Worm (Caenorhabditis elegans) whole organism, young adult: ENCODE results near the gene F48E3.9.
A peak's percentile ranks its signal among the peaks of the same experiment; 100 is the strongest.

ENCODE experiments used
- B0035.1 ChIP-seq: sonication (generic microtip); optimal IDR thresholded peaks from 2 replicates; lab custom pipeline; 2016; ENCODE audit warnings: missing genetic modification characterization, mild to moderate bottlenecking, missing compliant biosample characterization, missing genotype, missing genetic modification reagents
- C17E4.6 ChIP-seq: fragments of 200-800 bp; sonication (Bioruptor generic); IDR thresholded peaks from 2 replicates; pipeline ENCODE4 v1.3.6; 2022; ENCODE audit warnings: missing genetic modification reagents, missing genetic modification characterization, missing compliant biosample characterization
- F10E7.11 ChIP-seq: sonication (generic microtip); optimal IDR thresholded peaks from 2 replicates; lab custom pipeline; 2017; ENCODE audit warnings: mild to moderate bottlenecking, missing genetic modification characterization, moderate library complexity, missing compliant biosample characterization
- K11D2.4 ChIP-seq: fragments of 200-800 bp; sonication (Bioruptor generic); IDR thresholded peaks from 2 replicates; pipeline ENCODE4 v1.3.6; 2022; ENCODE audit warnings: missing genetic modification reagents, missing genetic modification characterization, missing compliant biosample characterization
- K12H6.12 ChIP-seq: fragments of 200-800 bp; sonication (Bioruptor generic); optimal IDR thresholded peaks from 2 replicates; lab custom pipeline; 2018; ENCODE audit warnings: mild to moderate bottlenecking, missing genetic modification characterization, missing compliant biosample characterization
- Y56A3A.18 ChIP-seq: fragments of 200-800 bp; sonication (Bioruptor generic); IDR thresholded peaks from 2 replicates; pipeline ENCODE4 v1.3.6; 2022; ENCODE audit warnings: missing genetic modification reagents, missing genetic modification characterization, missing compliant biosample characterization
- Y95B8A.8 ChIP-seq: fragments of 200-800 bp; sonication (Bioruptor generic); IDR thresholded peaks from 2 replicates; pipeline ENCODE4 v1.3.6; 2022; ENCODE audit warnings: missing genetic modification reagents, missing genetic modification characterization, missing compliant biosample characterization
- akir-1 ChIP-seq: fragments of 200-800 bp; sonication (Bioruptor generic); optimal IDR thresholded peaks from 2 replicates; lab custom pipeline; 2018; ENCODE audit warnings: mild to moderate bottlenecking, missing genetic modification characterization, moderate library complexity, missing compliant biosample characterization
- atf-7 ChIP-seq: sonication (generic microtip); optimal IDR thresholded peaks from 2 replicates; lab custom pipeline; 2017; ENCODE audit warnings: mild to moderate bottlenecking, missing genetic modification characterization, missing compliant biosample characterization
- chd-7 ChIP-seq: sonication (generic microtip); optimal IDR thresholded peaks from 2 replicates; lab custom pipeline; 2016; ENCODE audit warnings: mild to moderate bottlenecking, missing genetic modification characterization, moderate library complexity, missing compliant biosample characterization
- ets-4 ChIP-seq: fragments of 200-800 bp; sonication (Bioruptor generic); optimal IDR thresholded peaks from 2 replicates; lab custom pipeline; 2018; ENCODE audit warnings: mild to moderate bottlenecking, missing genetic modification characterization, missing compliant biosample characterization
- hmg-1.2 ChIP-seq: fragments of 200-800 bp; sonication (Bioruptor generic); IDR thresholded peaks from 2 replicates; pipeline ENCODE4 v1.3.6; 2022; ENCODE audit warnings: missing genetic modification reagents, missing genetic modification characterization, missing compliant biosample characterization
- hsf-1 ChIP-seq: fragments of 200-800 bp; sonication (Bioruptor generic); IDR thresholded peaks from 2 replicates; pipeline ENCODE4 v1.3.6; 2022; ENCODE audit warnings: missing genetic modification reagents, missing genetic modification characterization, missing compliant biosample characterization
- lag-1 ChIP-seq: fragments of 200-800 bp; sonication (Bioruptor generic); IDR thresholded peaks from 2 replicates; pipeline ENCODE4 v1.3.6; 2022; ENCODE audit warnings: missing genetic modification reagents, missing genetic modification characterization, missing compliant biosample characterization
- let-526 ChIP-seq: fragments of 200-800 bp; sonication (Bioruptor generic); IDR thresholded peaks from 2 replicates; pipeline ENCODE4 v1.3.6; 2022; ENCODE audit warnings: missing genetic modification reagents, missing genetic modification characterization, missing compliant biosample characterization
- lin-35 ChIP-seq, 3 experiments: fragments of 150-350 bp in 2 of 3; sonication (generic microtip) in 1 of 3; optimal IDR thresholded peaks; 2 replicates each; lab custom pipeline; 2014 to 2018; ENCODE audit warnings: missing biosample characterization in 3 of 3, missing genetic modification characterization in 3 of 3, missing genetic modification reagents in 3 of 3
- lin-40 ChIP-seq: sonication (generic microtip); optimal IDR thresholded peaks from 2 replicates; lab custom pipeline; 2016; ENCODE audit warnings: missing genetic modification characterization, mild to moderate bottlenecking, missing compliant biosample characterization, missing genotype, missing genetic modification reagents
- lsl-1 ChIP-seq: fragments of 200-800 bp; sonication (Bioruptor generic); optimal IDR thresholded peaks from 2 replicates; lab custom pipeline; 2018; ENCODE audit warnings: mild to moderate bottlenecking, missing genetic modification characterization, moderate library complexity, missing compliant biosample characterization
- madf-3 ChIP-seq: fragments of 200-800 bp; sonication (Bioruptor generic); IDR thresholded peaks from 2 replicates; pipeline ENCODE4 v1.3.6; 2022; ENCODE audit warnings: missing genetic modification reagents, missing genetic modification characterization, missing compliant biosample characterization
- mel-28 ChIP-seq: sonication (generic microtip); optimal IDR thresholded peaks from 2 replicates; lab custom pipeline; 2016; ENCODE audit warnings: borderline replicate concordance, mild to moderate bottlenecking, missing genetic modification characterization, missing compliant biosample characterization
- mes-4 ChIP-seq: sonication (generic microtip); optimal IDR thresholded peaks from 2 replicates; lab custom pipeline; 2016; ENCODE audit warnings: missing genotype, missing genetic modification characterization, missing compliant biosample characterization
- nhr-90 ChIP-seq: sonication (generic microtip); optimal IDR thresholded peaks from 2 replicates; lab custom pipeline; 2016; ENCODE audit warnings: missing genotype, mild to moderate bottlenecking, missing genetic modification characterization, missing compliant biosample characterization
- pha-4 ChIP-seq: fragments of 150-350 bp; sonication (generic microtip); optimal IDR thresholded peaks from 2 replicates; lab custom pipeline; 2014; ENCODE audit warnings: missing biosample characterization, missing genetic modification reagents, missing genetic modification characterization
- rcor-1 ChIP-seq: fragments of 200-800 bp; sonication (Bioruptor generic); IDR thresholded peaks from 2 replicates; pipeline ENCODE4 v1.3.6; 2022; ENCODE audit warnings: missing genetic modification reagents, missing genetic modification characterization, missing compliant biosample characterization
- sdz-38 ChIP-seq: sonication (generic microtip); optimal IDR thresholded peaks from 2 replicates; lab custom pipeline; 2016; ENCODE audit warnings: missing genotype, missing genetic modification characterization, missing compliant biosample characterization
- snpc-1.1 ChIP-seq: sonication (generic microtip); optimal IDR thresholded peaks from 2 replicates; lab custom pipeline; 2017; ENCODE audit warnings: missing genetic modification characterization, mild to moderate bottlenecking, missing compliant biosample characterization, antibody characterized with exemption, moderate library complexity, missing genotype, missing genetic modification reagents; ENCODE audit not compliant: insufficient read depth
- snpc-1.3 ChIP-seq: sonication (generic microtip); optimal IDR thresholded peaks from 2 replicates; lab custom pipeline; 2017; ENCODE audit warnings: missing genetic modification characterization, mild to moderate bottlenecking, missing compliant biosample characterization, antibody characterized with exemption, moderate library complexity, missing genotype, missing genetic modification reagents; ENCODE audit not compliant: insufficient read depth
- snpc-3.4 ChIP-seq: sonication (generic microtip); optimal IDR thresholded peaks from 2 replicates; lab custom pipeline; 2017; ENCODE audit warnings: missing genetic modification characterization, mild to moderate bottlenecking, missing compliant biosample characterization, antibody characterized with exemption, moderate library complexity, missing genotype, missing genetic modification reagents
- snpc-4 ChIP-seq, 5 experiments: fragments of 150-350 bp in 1 of 5; sonication (generic microtip) in 4 of 5; optimal IDR thresholded peaks; 2 replicates each; lab custom pipeline; 2014 to 2018; ENCODE audit warnings: missing genetic modification characterization in 5 of 5, missing biosample characterization in 3 of 5, antibody characterized with exemption in 2 of 5, mild to moderate bottlenecking in 2 of 5, missing compliant biosample characterization in 2 of 5, missing genotype in 2 of 5, moderate library complexity in 2 of 5, missing genetic modification reagents in 1 of 5
- somi-1 ChIP-seq: fragments of 200-800 bp; sonication (Bioruptor generic); optimal IDR thresholded peaks from 2 replicates; lab custom pipeline; 2018; ENCODE audit warnings: mild to moderate bottlenecking, missing genetic modification characterization, missing compliant biosample characterization
- sptf-2 ChIP-seq: fragments of 200-800 bp; sonication (Bioruptor generic); optimal IDR thresholded peaks from 2 replicates; lab custom pipeline; 2018; ENCODE audit warnings: mild to moderate bottlenecking, missing genetic modification characterization, missing compliant biosample characterization
- tbp1 ChIP-seq: fragments of 200-800 bp; sonication (Bioruptor generic); optimal IDR thresholded peaks from 2 replicates; lab custom pipeline; 2018; ENCODE audit warnings: mild to moderate bottlenecking, missing genetic modification characterization, missing compliant biosample characterization
- unc-62 ChIP-seq: fragments of 150-350 bp; optimal IDR thresholded peaks from 2 replicates; lab custom pipeline; 2014; ENCODE audit warnings: missing biosample characterization, missing genetic modification reagents, missing genetic modification characterization
- zfh-2 ChIP-seq: fragments of 200-800 bp; sonication (Bioruptor generic); conservative IDR thresholded peaks from 2 replicates; pipeline ENCODE4 v1.3.6; 2022; ENCODE audit warnings: missing genetic modification reagents, missing genetic modification characterization, missing compliant biosample characterization
- zim-3 ChIP-seq: sonication (generic microtip); optimal IDR thresholded peaks from 2 replicates; lab custom pipeline; 2017; ENCODE audit warnings: mild to moderate bottlenecking, missing genetic modification characterization, moderate library complexity, missing compliant biosample characterization
- ztf-22 ChIP-seq: fragments of 200-800 bp; sonication (Bioruptor generic); optimal IDR thresholded peaks from 2 replicates; lab custom pipeline; 2018; ENCODE audit warnings: mild to moderate bottlenecking, missing genetic modification characterization, moderate library complexity, missing compliant biosample characterization
- ztf-25 ChIP-seq: fragments of 200-800 bp; sonication (Bioruptor generic); IDR thresholded peaks from 2 replicates; pipeline ENCODE4 v1.3.6; 2022; ENCODE audit warnings: missing genetic modification reagents, missing genetic modification characterization, missing compliant biosample characterization

F48E3.9 gene

ce11 chrX:7500970-7501369, 20.1 kb downstream of the F48E3.9 start, which contains the start of gene uggt-1 (continued):
- peak; percentile 22 for TF ChIP-seq B0035.1
- TF ChIP-seq akir-1 (GFP tag; lab: Kevin White, UChicago), result no peak
- TF ChIP-seq snpc-4 (GFP tag; optimal IDR thresholded peaks at IDR 0.05; lab: Kevin White, UChicago), result peak; percentile 15
- peak in 1 of 4 experiments; percentile 79 for TF ChIP-seq snpc-4 (tag; optimal IDR thresholded peaks at IDR 0.05; lab: Kevin White, UChicago)
- TF ChIP-seq atf-7, result peak; percentile 88
- TF ChIP-seq K11D2.4 (GFP tag; lab: Robert Waterston, UW), result peak; percentile 84
- peak; percentile 27 for TF ChIP-seq sptf-2
- 0 out of 2 replicates have a peak, but pooled peaks have one; percentile 33 for TF ChIP-seq C17E4.6
- no peak for TF ChIP-seq mes-4 (tag; lab: Kevin White, UChicago)
- TF ChIP-seq nhr-90 (tag; lab: Kevin White, UChicago), result peak; percentile 42
- peak; percentile 61 for TF ChIP-seq tbp1
- TF ChIP-seq K12H6.12 (tag; lab: Kevin White, UChicago), result peak; percentile 83
- TF ChIP-seq snpc-3.4 (tag; lab: Kevin White, UChicago), result peak; percentile 11
- peak in 1 of 3 experiments; percentile 87 for TF ChIP-seq lin-35 (GFP tag; optimal IDR thresholded peaks at IDR 0.05; lab: Kevin White, UChicago)
- TF ChIP-seq unc-62 (GFP tag; lab: Kevin White, UChicago), result peak; percentile 1
- TF ChIP-seq mel-28 (tag; lab: Kevin White, UChicago), result no peak
- TF ChIP-seq madf-3 (GFP tag; lab: Robert Waterston, UW), result 0 out of 2 replicates have a peak, but pooled peaks have one; percentile 48
- TF ChIP-seq rcor-1 (GFP tag; lab: Robert Waterston, UW), result peak; percentile 58; the same call in 1 of the 2 replicates
- TF ChIP-seq somi-1 (GFP tag; lab: Kevin White, UChicago), result peak; percentile 72
- peak; percentile 63 for TF ChIP-seq hmg-1.2 (GFP tag; lab: Robert Waterston, UW)
- TF ChIP-seq Y56A3A.18 (GFP tag; lab: Robert Waterston, UW), result 0 out of 2 replicates have a peak, but pooled peaks have one; percentile 69
- TF ChIP-seq hsf-1, result no peak

- TF ChIP-seq rcor-1 (GFP tag; lab: Robert Waterston, UW), result no peak
- no peak for TF ChIP-seq ets-4 (GFP tag; lab: Kevin White, UChicago)
- TF ChIP-seq chd-7, result no peak
- no peak for TF ChIP-seq zim-3 (tag; lab: Kevin White, UChicago)
- no peak for TF ChIP-seq F10E7.11 (tag; lab: Kevin White, UChicago)
- TF ChIP-seq let-526, result no peak
- no peak for TF ChIP-seq snpc-1.3
- no peak for TF ChIP-seq ztf-22 (GFP tag; lab: Kevin White, UChicago)
- TF ChIP-seq lin-40 (tag; lab: Kevin White, UChicago), result no peak
- no peak for TF ChIP-seq lsl-1 (GFP tag; lab: Kevin White, UChicago)
- no peak for TF ChIP-seq ztf-25 (GFP tag; lab: Robert Waterston, UW)
- TF ChIP-seq lin-35 (GFP tag; optimal IDR thresholded peaks at IDR 0.05; lab: Kevin White, UChicago), result no peak
- no peak for TF ChIP-seq zfh-2 (GFP tag; lab: Robert Waterston, UW)
- TF ChIP-seq nhr-90 (tag; lab: Kevin White, UChicago), result no peak
- no peak for TF ChIP-seq lag-1 (GFP tag; lab: Robert Waterston, UW)
- no peak for TF ChIP-seq Y95B8A.8 (GFP tag; lab: Robert Waterston, UW)
- TF ChIP-seq sdz-38, result no peak
- no peak for TF ChIP-seq snpc-1.1 (tag; lab: Kevin White, UChicago)
- TF ChIP-seq somi-1 (GFP tag; lab: Kevin White, UChicago), result no peak
- TF ChIP-seq pha-4 (tag; lab: Kevin White, UChicago), result no peak
Measured at ce11 chrX:7502807-7503206, 22.0 kb downstream of the F48E3.9 start, which contains the start of gene F48E3.6. TSS of gene F48E3.6 (minus strand) at chrX:7502907.
